Worm (Caenorhabditis elegans) whole organism, L4/young adult: Measurements from ENCODE around the gene tftc-3.
A peak's percentile ranks its signal among the peaks of the same experiment; 100 is the strongest.

Source experiments
- W03F9.2 ChIP-seq: fragments of 150-350 bp; optimal IDR thresholded peaks from 2 replicates; lab custom pipeline; 2014; ENCODE audit warnings: missing biosample characterization, missing genetic modification characterization
- him-1 ChIP-seq: sonication (generic microtip); optimal IDR thresholded peaks from 2 replicates; lab custom pipeline; 2016; ENCODE audit warnings: missing genotype, missing genetic modification reagents, missing genetic modification characterization, missing compliant biosample characterization

- TF ChIP-seq him-1 (peak; percentile 93), W03F9.2 (tag; lab: Kevin White, UChicago) (no peak)
Measured at ce11 chrV:10168870-10169269, 41.3 kb downstream of the tftc-3 start.
